Fruit fly (Drosophila melanogaster) whole organism, embryonic: ENCODE data around the gene CG2816.

Experiments used
- CG10462 ChIP-seq: fragments of 200-800 bp; sonication (Bioruptor generic); optimal IDR thresholded peaks from 2 replicates; lab custom pipeline; 2016; ENCODE audit warnings: missing biosample characterization, missing genetic modification characterization
- Eip74EF ChIP-seq, 2 experiments: fragments of 200-800 bp in 1 of 2; fragments of >200 bp in 1 of 2; sonication (Bioruptor generic) in 1 of 2; optimal IDR thresholded peaks; 2 replicates each; lab custom pipeline; 2017 to 2019; ENCODE audit warnings: missing biosample characterization in 2 of 2, missing genetic modification characterization in 2 of 2, mild to moderate bottlenecking in 1 of 2, moderate library complexity in 1 of 2
- Hmx ChIP-seq: fragments of 200-800 bp; sonication (Bioruptor generic); optimal IDR thresholded peaks from 2 replicates; lab custom pipeline; 2016; ENCODE audit warnings: missing biosample characterization, missing genetic modification characterization
- ind ChIP-seq: fragments of 200-800 bp; sonication (Bioruptor generic); optimal IDR thresholded peaks from 3 replicates; lab custom pipeline; 2016; ENCODE audit warnings: missing biosample characterization, missing genetic modification characterization
- phol ChIP-seq: fragments of 200-800 bp; sonication (Bioruptor generic); optimal IDR thresholded peaks from 3 replicates; lab custom pipeline; 2018; ENCODE audit warnings: missing biosample characterization, mild to moderate bottlenecking, missing genetic modification characterization, moderate library complexity
- sc ChIP-seq, 3 experiments: fragments of >200 bp in 2 of 3; fragments of 200-800 bp in 1 of 3; sonication (Bioruptor generic) in 1 of 3; optimal IDR thresholded peaks; 2 replicates in 2 of 3; 3 replicates in 1 of 3; lab custom pipeline; 2017; ENCODE audit warnings: mild to moderate bottlenecking in 1 of 3, missing biosample characterization in 1 of 3, missing genetic modification characterization in 1 of 3, missing genetic modification reagents in 1 of 3

DNA sequence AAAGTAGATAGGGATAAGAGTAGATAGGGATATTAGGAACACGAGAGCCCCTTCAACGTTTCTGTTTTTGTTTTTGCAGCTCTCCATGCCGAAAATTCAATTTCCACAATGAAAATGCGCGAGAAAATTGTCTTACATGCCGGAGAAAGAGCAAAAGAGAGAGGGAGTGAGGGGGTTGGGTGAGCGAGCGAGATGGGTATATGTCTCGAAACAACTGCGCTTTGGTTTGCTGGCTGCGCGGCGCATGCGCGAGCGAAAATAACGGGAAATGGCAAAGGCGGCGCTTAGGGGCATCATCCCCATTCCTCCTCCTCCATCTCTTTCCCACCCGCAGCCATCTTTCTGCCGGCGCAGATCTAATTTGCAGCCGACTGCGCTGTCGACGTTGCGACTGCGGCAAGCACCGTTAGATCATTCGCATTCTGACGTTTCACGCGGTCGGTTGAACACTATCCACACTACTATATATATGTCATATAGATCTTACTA lies 41.1 kb upstream of the CG2816 start, which contains the start of gene Drgx:
- TF ChIP-seq Hmx (GFP tag; lab: Kevin White, UChicago) (no peak), ind (GFP tag; lab: Kevin White, UChicago) (no peak), Eip74EF (GFP tag; optimal IDR thresholded peaks at IDR 0.05; lab: Kevin White, UChicago) (no peak), sc (optimal IDR thresholded peaks at IDR 0.05; lab: Kevin White, UChicago) (no peak), sc (GFP tag; optimal IDR thresholded peaks at IDR 0.05; lab: Kevin White, UChicago) (no peak), CG10462 (GFP tag; lab: Kevin White, UChicago) (no peak), phol (tag; lab: Kevin White, UChicago) (peak; percentile 9)
